Fruit fly (Drosophila melanogaster): ENCODE measurements around the gene CG5707.
A peak's percentile ranks its signal among the peaks of the same experiment; 100 is the strongest.

Gene CG5707

dm6 chr3L:2164031-2164537 is 27.9 kb downstream of the CG5707 start (continued):
- TF ChIP-seq gsb-n (tag; optimal IDR thresholded peaks at IDR 0.05): no peak
- TF ChIP-seq sima (GFP tag; optimal IDR thresholded peaks at IDR 0.05): no peak
- TF ChIP-seq row (GFP tag; IDR thresholded peaks at IDR 0.05): peak; percentile 50; the same call in 2 of the 3 replicates
- TF ChIP-seq CG14441 (GFP tag; IDR thresholded peaks at IDR 0.05): peak; percentile 42; the same call in 1 of the 2 replicates
- TF ChIP-seq CG11247 (GFP tag; IDR thresholded peaks at IDR 0.05): peak; percentile 9; the same call in 1 of the 2 replicates
- peak; percentile 53 for TF ChIP-seq CG2712 (tag; optimal IDR thresholded peaks at IDR 0.05)
- no peak for TF ChIP-seq CG7928 (GFP tag; optimal IDR thresholded peaks at IDR 0.05)
- no peak for TF ChIP-seq CG32532 (GFP tag; IDR thresholded peaks at IDR 0.05)
- no peak for TF ChIP-seq seq (GFP tag; IDR thresholded peaks at IDR 0.05)
- no peak for TF ChIP-seq CG3281 (GFP tag; optimal IDR thresholded peaks at IDR 0.05)
- no peak for TF ChIP-seq lov (optimal IDR thresholded peaks at IDR 0.05)
- no peak for TF ChIP-seq lov (GFP tag; IDR thresholded peaks at IDR 0.05)
- TF ChIP-seq Deaf1 (tag; optimal IDR thresholded peaks at IDR 0.05): no peak
- no peak for TF ChIP-seq pan (optimal IDR thresholded peaks at IDR 0.05)
- peak in 1 of 2 experiments; percentile 62 for TF ChIP-seq pan (GFP tag; optimal IDR thresholded peaks at IDR 0.05 in 1 of 2, IDR thresholded peaks at IDR 0.05 in 1 of 2)
- TF ChIP-seq CG17829 (tag; optimal IDR thresholded peaks at IDR 0.05): peak; percentile 15
- TF ChIP-seq CG4617 (GFP tag; optimal IDR thresholded peaks at IDR 0.05; ENCODE audit: borderline replicate concordance): no peak
- TF ChIP-seq br (optimal IDR thresholded peaks at IDR 0.05): no peak
- TF ChIP-seq CG5953 (GFP tag; IDR thresholded peaks at IDR 0.05): no peak
- TF ChIP-seq ewg (GFP tag; optimal IDR thresholded peaks at IDR 0.05): peak; percentile 25
- no peak for TF ChIP-seq nerfin-2 (GFP tag; IDR thresholded peaks at IDR 0.05; ENCODE audit: partially characterized antibody)
- TF ChIP-seq run (tag; optimal IDR thresholded peaks at IDR 0.05): no peak
- TF ChIP-seq Abd-B (GFP tag; optimal IDR thresholded peaks at IDR 0.05): peak; percentile 8
- TF ChIP-seq sens (GFP tag): peak; percentile 95
- TF ChIP-seq dpn (GFP tag; optimal IDR thresholded peaks at IDR 0.05): peak in 1 of 2 experiments; percentile 22
- TF ChIP-seq Neu2 (GFP tag; optimal IDR thresholded peaks at IDR 0.05; ENCODE audit: borderline replicate concordance): no peak
- peak; percentile 40 for TF ChIP-seq CG31441 (GFP tag; IDR thresholded peaks at IDR 0.05)
- TF ChIP-seq Side (GFP tag; optimal IDR thresholded peaks at IDR 0.05): no peak
- TF ChIP-seq MBD-R2 (GFP tag; IDR thresholded peaks at IDR 0.05): no peak
- TF ChIP-seq CG16863 (GFP tag; optimal IDR thresholded peaks at IDR 0.05): no peak
- peak; percentile 69 for TF ChIP-seq Drgx (GFP tag; IDR thresholded peaks at IDR 0.05)
- TF ChIP-seq E2f2 (GFP tag; IDR thresholded peaks at IDR 0.05): no peak
- no peak for TF ChIP-seq insv (GFP tag; optimal IDR thresholded peaks at IDR 0.05)
- peak in 1 of 2 experiments; percentile 8 for TF ChIP-seq Hr51 (GFP tag; optimal IDR thresholded peaks at IDR 0.05)
- peak; percentile 61 for TF ChIP-seq E2f1 (GFP tag; IDR thresholded peaks at IDR 0.05)
- TF ChIP-seq sisA (GFP tag; IDR thresholded peaks at IDR 0.05): peak; percentile 64
- no peak for TF ChIP-seq slbo (GFP tag; IDR thresholded peaks at IDR 0.05)
- peak; percentile 6 for TF ChIP-seq unpg (GFP tag; optimal IDR thresholded peaks at IDR 0.05)
- no peak for TF ChIP-seq CHES-1-like (GFP tag; optimal IDR thresholded peaks at IDR 0.05)
- no peak for TF ChIP-seq lola (GFP tag; optimal IDR thresholded peaks at IDR 0.05)
- peak; percentile 62; the same call in 1 of the 2 replicates for TF ChIP-seq lmd (GFP tag; IDR thresholded peaks at IDR 0.05)
- no peak for TF ChIP-seq toy (GFP tag; IDR thresholded peaks at IDR 0.05)
- no peak for TF ChIP-seq cg (GFP tag; optimal IDR thresholded peaks at IDR 0.05)
- peak; percentile 12 for TF ChIP-seq Antp (GFP tag; optimal IDR thresholded peaks at IDR 0.05)
- TF ChIP-seq CG4404 (GFP tag; IDR thresholded peaks at IDR 0.05): no peak
- TF ChIP-seq nmo (GFP tag; optimal IDR thresholded peaks at IDR 0.05): peak; percentile 29
- TF ChIP-seq CG32767 (GFP tag; IDR thresholded peaks at IDR 0.05): no peak
- no peak for TF ChIP-seq CG30403 (GFP tag; optimal IDR thresholded peaks at IDR 0.05)
- TF ChIP-seq sens-2 (GFP tag; IDR thresholded peaks at IDR 0.05): no peak
- no peak for TF ChIP-seq dati (GFP tag; IDR thresholded peaks at IDR 0.05)
- no peak for TF ChIP-seq CG8765 (GFP tag; IDR thresholded peaks at IDR 0.05)
- TF ChIP-seq mirr (GFP tag; optimal IDR thresholded peaks at IDR 0.05): no peak
